Fruit fly (Drosophila melanogaster) whole organism, prepupa: ENCODE data around the gene Madm.

Experiments used
- Blimp-1 ChIP-seq: fragments of 200-800 bp; sonication (Bioruptor generic); optimal IDR thresholded peaks from 3 replicates; lab custom pipeline; 2017; ENCODE audit warnings: missing biosample characterization, missing genetic modification characterization, mild to moderate bottlenecking, moderate library complexity, missing genetic modification reagents
- CG10631 ChIP-seq: fragments of 200-800 bp; sonication (Bioruptor generic); optimal IDR thresholded peaks from 2 replicates; lab custom pipeline; 2016; ENCODE audit warnings: missing biosample characterization, missing genetic modification characterization
- CG10669 ChIP-seq: fragments of 200-800 bp; sonication (Bioruptor generic); optimal IDR thresholded peaks from 3 replicates; lab custom pipeline; 2018; ENCODE audit warnings: missing biosample characterization, mild to moderate bottlenecking, missing genetic modification characterization, moderate library complexity
- CG11294 ChIP-seq: fragments of 200-800 bp; sonication (Bioruptor generic); IDR thresholded peaks from 2 replicates; pipeline ENCODE4 v1.3.6; 2022; ENCODE audit warnings: missing biosample characterization, missing genetic modification characterization
- CG11902 ChIP-seq: fragments of 200-800 bp; sonication (Bioruptor generic); optimal IDR thresholded peaks from 3 replicates; lab custom pipeline; 2016; ENCODE audit warnings: missing biosample characterization, missing genetic modification characterization
- CG15336 ChIP-seq: fragments of 200-800 bp; sonication (Bioruptor generic); IDR thresholded peaks from 2 replicates; pipeline ENCODE4 v1.3.6; 2022; ENCODE audit warnings: missing biosample characterization, missing genetic modification characterization
- CG1621 ChIP-seq: fragments of 200-800 bp; sonication (Bioruptor generic); optimal IDR thresholded peaks from 3 replicates; lab custom pipeline; 2018; ENCODE audit warnings: missing biosample characterization, mild to moderate bottlenecking, missing genetic modification characterization
- CG16779 ChIP-seq: fragments of 200-800 bp; sonication (Bioruptor generic); optimal IDR thresholded peaks from 3 replicates; lab custom pipeline; 2017; ENCODE audit warnings: missing biosample characterization, mild to moderate bottlenecking, missing genetic modification characterization
- CG3032 ChIP-seq: fragments of 200-800 bp; optimal IDR thresholded peaks from 2 replicates; lab custom pipeline; 2019; ENCODE audit warnings: missing biosample characterization, mild to moderate bottlenecking, missing genetic modification characterization, moderate library complexity
- CG32006 ChIP-seq: fragments of 200-800 bp; sonication (Bioruptor generic); optimal IDR thresholded peaks from 3 replicates; lab custom pipeline; 2017; ENCODE audit warnings: missing biosample characterization, mild to moderate bottlenecking, missing genetic modification characterization
- CG34406 ChIP-seq: fragments of 200-800 bp; sonication (Bioruptor generic); optimal IDR thresholded peaks from 3 replicates; lab custom pipeline; 2016; ENCODE audit warnings: missing biosample characterization, missing genetic modification characterization
- CG4318 ChIP-seq: fragments of 200-800 bp; sonication (Bioruptor generic); optimal IDR thresholded peaks from 3 replicates; lab custom pipeline; 2017; ENCODE audit warnings: missing biosample characterization, mild to moderate bottlenecking, missing genetic modification characterization
- CG6163 ChIP-seq: fragments of 200-800 bp; sonication (Bioruptor generic); IDR thresholded peaks from 3 replicates; pipeline ENCODE4 v1.3.6; 2022; ENCODE audit warnings: missing biosample characterization, missing genetic modification characterization
- CG6808 ChIP-seq: fragments of 200-800 bp; sonication (Bioruptor generic); optimal IDR thresholded peaks from 3 replicates; lab custom pipeline; 2017; ENCODE audit warnings: missing biosample characterization, missing genetic modification characterization, mild to moderate bottlenecking, moderate library complexity, missing genetic modification reagents
- CG6854 ChIP-seq: fragments of 200-800 bp; sonication (Bioruptor generic); optimal IDR thresholded peaks from 2 replicates; lab custom pipeline; 2017; ENCODE audit warnings: missing biosample characterization, mild to moderate bottlenecking, missing genetic modification characterization
- CG7368 ChIP-seq: fragments of 200-800 bp; sonication (Bioruptor generic); optimal IDR thresholded peaks from 3 replicates; lab custom pipeline; 2016; ENCODE audit warnings: missing biosample characterization, missing genetic modification characterization
- CG8119 ChIP-seq: fragments of 200-800 bp; sonication (Bioruptor generic); IDR thresholded peaks from 3 replicates; pipeline ENCODE4 v1.3.6; 2022; ENCODE audit warnings: missing biosample characterization, missing genetic modification characterization
- CG8319 ChIP-seq: fragments of 200-800 bp; sonication (Bioruptor generic); optimal IDR thresholded peaks from 3 replicates; lab custom pipeline; 2016; ENCODE audit warnings: missing biosample characterization, missing genetic modification characterization
- CG8632 ChIP-seq: fragments of 200-800 bp; sonication (Bioruptor generic); optimal IDR thresholded peaks from 3 replicates; lab custom pipeline; 2016; ENCODE audit warnings: missing biosample characterization, missing genetic modification characterization
- CG9139 ChIP-seq: fragments of 200-800 bp; sonication (Bioruptor generic); optimal IDR thresholded peaks from 3 replicates; lab custom pipeline; 2017; ENCODE audit warnings: missing biosample characterization, mild to moderate bottlenecking, missing genetic modification characterization
- Eip75B ChIP-seq: fragments of 200-800 bp; sonication (Bioruptor generic); optimal IDR thresholded peaks from 3 replicates; lab custom pipeline; 2016; ENCODE audit warnings: missing biosample characterization, missing genetic modification characterization
- Eip93F ChIP-seq: fragments of 200-800 bp; sonication (Bioruptor generic); optimal IDR thresholded peaks from 2 replicates; lab custom pipeline; 2016; ENCODE audit warnings: missing biosample characterization, mild to moderate bottlenecking, missing genetic modification characterization
- Ets96B ChIP-seq: fragments of 200-800 bp; optimal IDR thresholded peaks from 2 replicates; lab custom pipeline; 2019; ENCODE audit warnings: missing biosample characterization, mild to moderate bottlenecking, missing genetic modification characterization, moderate library complexity
- Gug ChIP-seq: fragments of 200-800 bp; sonication (Bioruptor generic); IDR thresholded peaks from 2 replicates; pipeline ENCODE4 v1.3.6; 2022; ENCODE audit warnings: missing biosample characterization, missing genetic modification characterization
- Hr38 ChIP-seq: sonication (Bioruptor generic); optimal IDR thresholded peaks from 2 replicates; lab custom pipeline; 2016; ENCODE audit warnings: missing biosample characterization, missing genetic modification characterization
- Hr39 ChIP-seq: fragments of 200-800 bp; sonication (Bioruptor generic); optimal IDR thresholded peaks from 2 replicates; lab custom pipeline; 2016; ENCODE audit warnings: missing biosample characterization, missing genetic modification characterization
- Lpt ChIP-seq: fragments of 200-800 bp; sonication (Bioruptor generic); optimal IDR thresholded peaks from 3 replicates; lab custom pipeline; 2016; ENCODE audit warnings: missing biosample characterization, missing genetic modification characterization
- Met ChIP-seq: fragments of 200-800 bp; sonication (Bioruptor generic); optimal IDR thresholded peaks from 3 replicates; lab custom pipeline; 2016; ENCODE audit warnings: missing biosample characterization, missing genetic modification characterization
- OdsH ChIP-seq: fragments of 200-800 bp; sonication (Bioruptor generic); optimal IDR thresholded peaks from 3 replicates; lab custom pipeline; 2016; ENCODE audit warnings: missing biosample characterization, missing genetic modification characterization
- Smox ChIP-seq: fragments of 200-800 bp; sonication (Bioruptor generic); optimal IDR thresholded peaks from 3 replicates; lab custom pipeline; 2016; ENCODE audit warnings: missing biosample characterization, missing genetic modification characterization
- Sox102F ChIP-seq: fragments of 200-800 bp; sonication (Bioruptor generic); optimal IDR thresholded peaks from 2 replicates; lab custom pipeline; 2016; ENCODE audit warnings: missing biosample characterization, mild to moderate bottlenecking, missing genetic modification characterization
- Sox14 ChIP-seq: fragments of 200-800 bp; sonication (Bioruptor generic); optimal IDR thresholded peaks from 3 replicates; lab custom pipeline; 2016; ENCODE audit warnings: missing biosample characterization, missing genetic modification characterization
- Sox15 ChIP-seq: fragments of 200-800 bp; sonication (Bioruptor generic); optimal IDR thresholded peaks from 3 replicates; lab custom pipeline; 2016; ENCODE audit warnings: missing biosample characterization, missing genetic modification characterization
- achi ChIP-seq: fragments of 200-800 bp; sonication (Bioruptor generic); optimal IDR thresholded peaks from 3 replicates; lab custom pipeline; 2016; ENCODE audit warnings: missing biosample characterization, missing genetic modification characterization
- acj6 ChIP-seq: fragments of 200-800 bp; sonication (Bioruptor generic); optimal IDR thresholded peaks from 3 replicates; lab custom pipeline; 2016; ENCODE audit warnings: missing biosample characterization, missing genetic modification characterization
- cyc ChIP-seq: fragments of 200-800 bp; sonication (Bioruptor generic); optimal IDR thresholded peaks from 3 replicates; lab custom pipeline; 2016; ENCODE audit warnings: missing biosample characterization, missing genetic modification characterization
- dac ChIP-seq: fragments of 200-800 bp; sonication (Bioruptor generic); optimal IDR thresholded peaks from 2 replicates; lab custom pipeline; 2017; ENCODE audit warnings: missing biosample characterization, mild to moderate bottlenecking, missing genetic modification characterization
- dsx ChIP-seq: fragments of 200-800 bp; optimal IDR thresholded peaks from 3 replicates; lab custom pipeline; 2019; ENCODE audit warnings: missing biosample characterization, mild to moderate bottlenecking, missing genetic modification characterization, moderate library complexity; ENCODE audit not compliant: poor library complexity, severe bottlenecking
- eg ChIP-seq: fragments of 200-800 bp; sonication (Bioruptor generic); IDR thresholded peaks from 3 replicates; pipeline ENCODE4 v1.3.6; 2022; ENCODE audit warnings: missing biosample characterization, missing genetic modification characterization
- esn ChIP-seq: fragments of 200-800 bp; sonication (Bioruptor generic); optimal IDR thresholded peaks from 2 replicates; lab custom pipeline; 2016; ENCODE audit warnings: missing biosample characterization, mild to moderate bottlenecking, missing genetic modification characterization, moderate library complexity
- fd59A ChIP-seq: fragments of 200-800 bp; sonication (Bioruptor generic); optimal IDR thresholded peaks from 2 replicates; lab custom pipeline; 2017; ENCODE audit warnings: missing biosample characterization, mild to moderate bottlenecking, missing genetic modification characterization, missing genetic modification reagents
- fd85E ChIP-seq: fragments of 200-800 bp; sonication (Bioruptor generic); optimal IDR thresholded peaks from 3 replicates; lab custom pipeline; 2016; ENCODE audit warnings: missing biosample characterization, missing genetic modification characterization
- lz ChIP-seq: fragments of 200-800 bp; sonication (Bioruptor generic); optimal IDR thresholded peaks from 3 replicates; lab custom pipeline; 2016; ENCODE audit warnings: missing biosample characterization, missing genetic modification characterization
- net ChIP-seq: fragments of 200-800 bp; sonication (Bioruptor generic); optimal IDR thresholded peaks from 3 replicates; lab custom pipeline; 2016; ENCODE audit warnings: missing biosample characterization, missing genetic modification characterization
- spab ChIP-seq: fragments of 200-800 bp; sonication (Bioruptor generic); optimal IDR thresholded peaks from 2 replicates; lab custom pipeline; 2017; ENCODE audit warnings: missing biosample characterization, mild to moderate bottlenecking, missing genetic modification characterization, missing genetic modification reagents
- svp ChIP-seq: fragments of 200-800 bp; sonication (Bioruptor generic); peaks from one replicate; lab custom pipeline; 2016; ENCODE audit warnings: missing biosample characterization, missing genetic modification characterization
- topi ChIP-seq: fragments of 200-800 bp; sonication (Bioruptor generic); optimal IDR thresholded peaks from 3 replicates; lab custom pipeline; 2016; ENCODE audit warnings: missing biosample characterization, missing genetic modification characterization
- vri ChIP-seq: fragments of 200-800 bp; sonication (Bioruptor generic); optimal IDR thresholded peaks from 3 replicates; lab custom pipeline; 2016; ENCODE audit warnings: missing biosample characterization, mild to moderate bottlenecking, missing genetic modification characterization

The Madm gene

dm6 chr3R:5789025-5789953 lies 47.0 kb downstream of the Madm start, which contains the start of the genes Hat1 and Rpn5 (continued):
- TF ChIP-seq CG10669 (GFP tag; lab: Kevin White, UChicago), result no peak
- TF ChIP-seq CG11294 (GFP tag; lab: Robert Waterston, UW), result peak; percentile 52; the same call in 1 of the 2 replicates
- TF ChIP-seq Hr39 (GFP tag; lab: Kevin White, UChicago), result peak; percentile 92
- TF ChIP-seq CG1621 (tag; lab: Kevin White, UChicago), result peak; percentile 7
- peak; percentile 94 for TF ChIP-seq achi (GFP tag; lab: Kevin White, UChicago)
- peak; percentile 59 for TF ChIP-seq Lpt (GFP tag; lab: Kevin White, UChicago)
- TF ChIP-seq cyc (GFP tag; lab: Kevin White, UChicago), result peak; percentile 92
- TF ChIP-seq acj6, result peak; percentile 87
- peak; percentile 67 for TF ChIP-seq net (GFP tag; lab: Kevin White, UChicago)
- peak; percentile 92 for TF ChIP-seq svp
- TF ChIP-seq CG8632 (GFP tag; lab: Kevin White, UChicago), result peak; percentile 77

dm6 chr3R:5791497-5791896 lies 49.2 kb downstream of the Madm start, which contains the start of gene Hpf1:
Gene Hpf1 (plus strand): TSS chr3R:5791879.
- TF ChIP-seq esn (GFP tag; lab: Kevin White, UChicago) (peak; percentile 100), vri (GFP tag; lab: Kevin White, UChicago) (peak; percentile 99), Eip93F (GFP tag; lab: Kevin White, UChicago) (peak; percentile 99), Blimp-1 (peak; percentile 95), CG8119 (GFP tag; lab: Robert Waterston, UW) (peak; percentile 98), dsx (GFP tag; lab: Kevin White, UChicago) (peak; percentile 97), Sox15 (peak; percentile 99), Sox14 (GFP tag; lab: Kevin White, UChicago) (peak; percentile 99), lz (GFP tag; lab: Kevin White, UChicago) (peak; percentile 99), CG6163 (GFP tag; lab: Robert Waterston, UW) (peak; percentile 98), spab (GFP tag; lab: Kevin White, UChicago) (peak; percentile 98), CG9139 (peak; percentile 96), CG34406 (GFP tag; lab: Kevin White, UChicago) (peak; percentile 99), CG1621 (tag; lab: Kevin White, UChicago) (peak; percentile 99), Ets96B (tag; lab: Kevin White, UChicago) (peak; percentile 99), CG3032 (tag; lab: Kevin White, UChicago) (peak; percentile 99), CG8319 (GFP tag; lab: Kevin White, UChicago) (peak; percentile 99), Smox (peak; percentile 99), CG15336 (GFP tag; lab: Robert Waterston, UW) (peak; percentile 99), eg (GFP tag; lab: Robert Waterston, UW) (peak; percentile 99), Met (GFP tag; lab: Kevin White, UChicago) (peak; percentile 99), OdsH (GFP tag; lab: Kevin White, UChicago) (peak; percentile 100), CG10631 (GFP tag; lab: Kevin White, UChicago) (peak; percentile 99), fd59A (GFP tag; lab: Kevin White, UChicago) (peak; percentile 98), net (GFP tag; lab: Kevin White, UChicago) (peak; percentile 99), Hr38 (GFP tag; lab: Kevin White, UChicago) (peak; percentile 93), CG6808 (GFP tag; lab: Kevin White, UChicago) (peak; percentile 98), CG32006 (GFP tag; lab: Kevin White, UChicago) (peak; percentile 99), CG6854 (GFP tag; lab: Kevin White, UChicago) (peak; percentile 98), dac (GFP tag; lab: Kevin White, UChicago) (peak; percentile 98), achi (GFP tag; lab: Kevin White, UChicago) (peak; percentile 99), CG11902 (peak; percentile 98), topi (GFP tag; lab: Kevin White, UChicago) (peak; percentile 99), CG4318 (peak; percentile 98), CG16779 (tag; lab: Kevin White, UChicago) (peak; percentile 98), fd85E (GFP tag; lab: Kevin White, UChicago) (peak; percentile 98), Gug (peak; percentile 98), CG7368 (GFP tag; lab: Kevin White, UChicago) (peak; percentile 99), Sox102F (GFP tag; lab: Kevin White, UChicago) (peak; percentile 100), Eip75B (GFP tag; lab: Kevin White, UChicago) (peak; percentile 99)
